Worm (Caenorhabditis elegans) whole organism, L3 larva: ENCODE measurements around the gene mob-4.

Experiments
- aly-2 ChIP-seq: fragments of 150-350 bp; optimal IDR thresholded peaks from 2 replicates; lab custom pipeline; 2014; ENCODE audit warnings: missing biosample characterization, missing genetic modification characterization
- ama-1 ChIP-seq: fragments of 150-350 bp; optimal IDR thresholded peaks from 2 replicates; lab custom pipeline; 2018
- ceh-16 ChIP-seq: sonication (generic microtip); optimal IDR thresholded peaks from 2 replicates; lab custom pipeline; 2017; ENCODE audit warnings: missing biosample characterization, missing genetic modification characterization
- ceh-28 ChIP-seq: fragments of 150-350 bp; optimal IDR thresholded peaks from 2 replicates; lab custom pipeline; 2014; ENCODE audit warnings: missing biosample characterization, missing genetic modification reagents, missing genetic modification characterization
- ceh-9 ChIP-seq: sonication (generic microtip); optimal IDR thresholded peaks from 2 replicates; lab custom pipeline; 2018; ENCODE audit warnings: missing biosample characterization, missing genetic modification characterization
- egl-27 ChIP-seq: sonication (generic microtip); optimal IDR thresholded peaks from 4 replicates; lab custom pipeline; 2017; ENCODE audit warnings: missing biosample characterization, missing genetic modification reagents, missing genetic modification characterization
- egl-5 ChIP-seq: fragments of 150-350 bp; optimal IDR thresholded peaks from 2 replicates; lab custom pipeline; 2017; ENCODE audit warnings: missing biosample characterization, missing genetic modification reagents, missing genetic modification characterization, inconsistent platforms
- elt-1 ChIP-seq: fragments of 150-350 bp; optimal IDR thresholded peaks from 2 replicates; lab custom pipeline; 2014; ENCODE audit warnings: missing biosample characterization, missing genetic modification characterization
- elt-3 ChIP-seq, 3 experiments: fragments of 150-350 bp in 1 of 3; sonication (generic microtip) in 2 of 3; optimal IDR thresholded peaks; 2 replicates in 2 of 3; 4 replicates in 1 of 3; lab custom pipeline; 2014 to 2017; ENCODE audit warnings: missing biosample characterization in 3 of 3, missing genetic modification characterization in 3 of 3
- eor-1 ChIP-seq, 2 experiments: fragments of 150-350 bp; optimal IDR thresholded peaks; 2 replicates each; lab custom pipeline; 2014 to 2018; ENCODE audit warnings: missing biosample characterization in 2 of 2, missing genetic modification characterization in 2 of 2
- fkh-10 ChIP-seq: sonication (generic microtip); optimal IDR thresholded peaks from 2 replicates; lab custom pipeline; 2017; ENCODE audit warnings: missing biosample characterization, missing genetic modification reagents, missing genetic modification characterization
- fkh-2 ChIP-seq: fragments of 150-350 bp; optimal IDR thresholded peaks from 2 replicates; lab custom pipeline; 2014; ENCODE audit warnings: missing biosample characterization, missing genetic modification reagents, missing genetic modification characterization
- fos-1 ChIP-seq: fragments of 150-350 bp; optimal IDR thresholded peaks from 2 replicates; lab custom pipeline; 2014; ENCODE audit warnings: missing biosample characterization, missing genetic modification characterization
- hmg-11 ChIP-seq: sonication (generic microtip); optimal IDR thresholded peaks from 2 replicates; lab custom pipeline; 2016; ENCODE audit warnings: missing genetic modification characterization, missing compliant biosample characterization
- lin-15B ChIP-seq: fragments of 150-350 bp; optimal IDR thresholded peaks from 2 replicates; lab custom pipeline; 2014; ENCODE audit warnings: missing biosample characterization, missing genetic modification characterization
- lsy-12 ChIP-seq: sonication (generic microtip); optimal IDR thresholded peaks from 2 replicates; lab custom pipeline; 2016; ENCODE audit warnings: mild to moderate bottlenecking, missing genetic modification characterization, missing compliant biosample characterization
- mdl-1 ChIP-seq: fragments of 150-350 bp; optimal IDR thresholded peaks from 2 replicates; lab custom pipeline; 2014; ENCODE audit warnings: missing biosample characterization, missing genetic modification characterization
- nfya-1 ChIP-seq: sonication (generic microtip); optimal IDR thresholded peaks from 2 replicates; lab custom pipeline; 2017; ENCODE audit warnings: missing genetic modification characterization, mild to moderate bottlenecking, missing compliant biosample characterization, antibody characterized with exemption, moderate library complexity; ENCODE audit not compliant: insufficient read depth
- nhr-12 ChIP-seq: fragments of 150-350 bp; optimal IDR thresholded peaks from 2 replicates; lab custom pipeline; 2014; ENCODE audit warnings: missing biosample characterization, missing genetic modification characterization
- nhr-23 ChIP-seq: fragments of 150-350 bp; optimal IDR thresholded peaks from 2 replicates; lab custom pipeline; 2014; ENCODE audit warnings: missing biosample characterization, missing genetic modification reagents, missing genetic modification characterization
- nhr-237 ChIP-seq: fragments of 150-350 bp; optimal IDR thresholded peaks from 2 replicates; lab custom pipeline; 2014; ENCODE audit warnings: missing biosample characterization, missing genetic modification characterization
- nhr-25 ChIP-seq: sonication (generic microtip); optimal IDR thresholded peaks from 2 replicates; lab custom pipeline; 2017; ENCODE audit warnings: missing biosample characterization, missing genetic modification characterization
- nhr-28 ChIP-seq: fragments of 150-350 bp; optimal IDR thresholded peaks from 2 replicates; lab custom pipeline; 2014; ENCODE audit warnings: missing biosample characterization, missing genetic modification characterization
- nhr-43 ChIP-seq: sonication (generic microtip); optimal IDR thresholded peaks from 2 replicates; lab custom pipeline; 2016; ENCODE audit warnings: mild to moderate bottlenecking, missing genetic modification characterization, missing compliant biosample characterization; ENCODE audit not compliant: poor library complexity, severe bottlenecking
- nhr-67 ChIP-seq: fragments of 150-350 bp; optimal IDR thresholded peaks from 2 replicates; lab custom pipeline; 2014; ENCODE audit warnings: missing biosample characterization, missing genetic modification characterization
- nhr-76 ChIP-seq: fragments of 150-350 bp; sonication (generic microtip); optimal IDR thresholded peaks from 5 replicates; lab custom pipeline; 2014; ENCODE audit warnings: missing biosample characterization, missing genetic modification characterization
- nhr-77 ChIP-seq: fragments of 150-350 bp; optimal IDR thresholded peaks from 2 replicates; lab custom pipeline; 2014; ENCODE audit warnings: missing biosample characterization, missing genetic modification characterization
- pha-4 ChIP-seq: fragments of 150-350 bp; optimal IDR thresholded peaks from 2 replicates; lab custom pipeline; 2014; ENCODE audit warnings: missing biosample characterization, missing genetic modification reagents, missing genetic modification characterization
- sea-2 ChIP-seq: fragments of 150-350 bp; sonication (generic microtip); optimal IDR thresholded peaks from 4 replicates; lab custom pipeline; 2014; ENCODE audit warnings: missing biosample characterization, missing genetic modification reagents, missing genetic modification characterization
- skn-1 ChIP-seq: fragments of 150-350 bp; optimal IDR thresholded peaks from 2 replicates; lab custom pipeline; 2014; ENCODE audit warnings: missing biosample characterization, missing genetic modification characterization
- snpc-4 ChIP-seq: fragments of 150-350 bp; optimal IDR thresholded peaks from 2 replicates; lab custom pipeline; 2014; ENCODE audit warnings: missing biosample characterization, missing genetic modification characterization
- tbx-2 ChIP-seq: sonication (generic microtip); optimal IDR thresholded peaks from 2 replicates; lab custom pipeline; 2016; ENCODE audit warnings: mild to moderate bottlenecking, missing genetic modification characterization, missing compliant biosample characterization
- unc-62 ChIP-seq: fragments of 150-350 bp; sonication (generic microtip); optimal IDR thresholded peaks from 4 replicates; lab custom pipeline; 2014; ENCODE audit warnings: missing biosample characterization, missing genetic modification reagents, missing genetic modification characterization
- zag-1 ChIP-seq: fragments of 150-350 bp; optimal IDR thresholded peaks from 2 replicates; lab custom pipeline; 2014; ENCODE audit warnings: missing biosample characterization, missing genetic modification characterization
- ztf-11 ChIP-seq: fragments of 150-350 bp; optimal IDR thresholded peaks from 2 replicates; lab custom pipeline; 2014; ENCODE audit warnings: missing biosample characterization, missing genetic modification characterization
- ztf-4 ChIP-seq: fragments of 150-350 bp; optimal IDR thresholded peaks from 2 replicates; lab custom pipeline; 2014; ENCODE audit warnings: missing biosample characterization, missing genetic modification characterization

Gene mob-4

DNA sequence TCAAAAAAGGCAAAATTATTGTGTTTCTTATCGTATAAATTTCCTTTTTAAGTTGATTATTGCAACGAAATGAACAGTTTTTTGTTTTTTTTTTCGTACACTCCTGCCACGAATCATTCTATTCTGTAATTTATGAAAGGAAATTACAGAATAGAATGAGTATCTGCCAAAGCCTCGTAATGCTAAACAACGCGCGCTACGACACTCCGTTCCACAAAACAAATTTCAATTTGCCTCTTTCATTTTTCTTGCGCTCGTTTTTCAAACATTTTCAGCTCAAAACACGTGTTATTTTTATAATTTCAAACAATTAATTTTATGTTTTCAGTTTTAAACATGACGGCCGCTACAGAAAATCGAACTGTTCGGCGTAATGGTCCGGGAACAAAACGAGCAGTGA lies at the start of gene mob-4:
Gene mob-4, plus strand, starts transcription at position 329 of the 400 bp plus-strand sequence.
- TF ChIP-seq elt-3 (tag; optimal IDR thresholded peaks at IDR 0.05; lab: Kevin White, UChicago), result no peak
- no peak for TF ChIP-seq nhr-77 (tag; lab: Kevin White, UChicago)
- TF ChIP-seq zag-1 (tag; lab: Kevin White, UChicago), result no peak
- peak; percentile 1 for TF ChIP-seq egl-5 (tag; lab: Kevin White, UChicago)
- TF ChIP-seq nhr-76 (tag; lab: Kevin White, UChicago), result no peak
- no peak for TF ChIP-seq ceh-9
- no peak for TF ChIP-seq fkh-10 (GFP tag; lab: Kevin White, UChicago)
- TF ChIP-seq hmg-11 (tag; lab: Kevin White, UChicago), result peak; percentile 41
- no peak for TF ChIP-seq ceh-16
- peak; percentile 11 for TF ChIP-seq nfya-1 (tag; lab: Kevin White, UChicago)
- peak; percentile 57 for TF ChIP-seq lin-15B
- no peak for TF ChIP-seq snpc-4 (tag; lab: Kevin White, UChicago)
- TF ChIP-seq pha-4 (tag; lab: Kevin White, UChicago), result peak; percentile 22

DNA sequence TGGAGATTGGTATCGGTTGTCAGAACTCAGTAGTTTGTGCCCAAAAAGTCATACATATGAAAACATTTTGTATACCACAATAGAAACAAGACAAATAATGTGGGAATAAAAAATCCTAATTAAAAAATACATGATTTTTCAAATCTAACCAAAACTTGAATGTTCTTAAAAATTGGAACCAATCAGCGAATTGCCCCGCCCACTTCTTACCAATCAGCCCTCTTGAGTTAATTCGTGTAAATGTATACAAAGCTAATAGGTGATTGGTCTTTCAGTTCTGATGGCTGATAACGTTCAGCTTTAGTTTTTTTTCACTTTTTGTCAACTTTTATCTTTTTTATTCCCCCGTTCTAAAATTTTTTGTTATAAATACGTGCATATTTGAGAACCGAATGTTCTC lies 49.6 kb upstream of the mob-4 start:
- TF ChIP-seq nfya-1 (tag; lab: Kevin White, UChicago), result peak; percentile 86
- no peak for TF ChIP-seq elt-3 (tag; optimal IDR thresholded peaks at IDR 0.05; lab: Kevin White, UChicago)

DNA sequence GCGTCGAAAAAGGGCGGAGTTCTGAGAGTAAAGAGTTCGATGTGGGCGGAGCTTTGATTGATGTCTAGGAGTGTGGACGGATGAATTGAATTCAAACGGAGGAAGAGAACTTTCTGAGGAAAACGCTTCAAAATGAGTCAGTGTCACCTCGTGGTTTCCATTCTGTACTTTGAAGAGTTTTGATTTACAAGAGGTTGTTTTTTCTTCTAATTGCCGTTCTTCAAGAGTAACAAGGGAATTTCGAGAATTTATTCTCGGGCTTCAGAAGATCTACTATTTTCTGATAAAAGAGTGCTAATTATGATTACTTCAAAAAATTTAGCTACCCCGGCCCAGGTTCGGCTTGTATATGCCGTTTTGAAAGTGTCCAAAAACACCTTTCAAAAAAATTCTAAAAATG lies 48.6 kb upstream of the mob-4 start, which contains the start of gene C50C3.12:
Gene C50C3.12, plus strand, starts transcription at position 301 of the 400 bp plus-strand sequence.
- no peak for TF ChIP-seq nhr-67 (tag; lab: Kevin White, UChicago)
- no peak for TF ChIP-seq nhr-12 (tag; lab: Kevin White, UChicago)
- TF ChIP-seq nhr-43 (tag; lab: Kevin White, UChicago), result no peak
- no peak for TF ChIP-seq unc-62 (GFP tag; lab: Kevin White, UChicago)
- TF ChIP-seq tbx-2 (tag; lab: Kevin White, UChicago), result no peak
- no peak for TF ChIP-seq fkh-2 (tag; lab: Kevin White, UChicago)
- TF ChIP-seq snpc-4 (tag; lab: Kevin White, UChicago), result no peak
- TF ChIP-seq aly-2 (tag; lab: Kevin White, UChicago), result no peak
- TF ChIP-seq pha-4 (tag; lab: Kevin White, UChicago), result no peak
- TF ChIP-seq nhr-28, result no peak
- TF ChIP-seq sea-2, result no peak

DNA sequence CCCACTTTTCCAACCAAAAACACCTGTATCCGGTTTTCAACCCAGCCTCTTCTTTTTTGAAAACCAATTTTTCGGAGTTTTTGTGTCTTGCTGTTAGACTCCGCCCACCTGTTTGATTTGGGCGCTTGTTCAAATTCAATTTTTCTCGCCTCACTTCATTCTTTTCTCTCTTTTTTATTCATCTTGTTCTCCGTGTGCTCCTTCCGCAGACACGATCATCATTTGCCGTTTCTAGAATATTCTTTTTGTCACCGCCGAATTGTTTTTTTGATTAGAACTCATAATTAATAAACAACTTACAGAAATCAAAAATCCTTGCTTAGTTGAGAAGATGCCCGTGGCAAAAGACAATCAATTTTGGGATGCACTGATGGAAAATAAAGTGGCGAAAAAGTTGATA lies 46.0 kb upstream of the mob-4 start, which contains the start of gene C50C3.5:
Gene C50C3.5, plus strand, starts transcription at position 301 of the 400 bp plus-strand sequence.
- no peak for TF ChIP-seq ceh-9
- TF ChIP-seq mdl-1, result no peak
- TF ChIP-seq, all 47 proteins: peak for 0

DNA sequence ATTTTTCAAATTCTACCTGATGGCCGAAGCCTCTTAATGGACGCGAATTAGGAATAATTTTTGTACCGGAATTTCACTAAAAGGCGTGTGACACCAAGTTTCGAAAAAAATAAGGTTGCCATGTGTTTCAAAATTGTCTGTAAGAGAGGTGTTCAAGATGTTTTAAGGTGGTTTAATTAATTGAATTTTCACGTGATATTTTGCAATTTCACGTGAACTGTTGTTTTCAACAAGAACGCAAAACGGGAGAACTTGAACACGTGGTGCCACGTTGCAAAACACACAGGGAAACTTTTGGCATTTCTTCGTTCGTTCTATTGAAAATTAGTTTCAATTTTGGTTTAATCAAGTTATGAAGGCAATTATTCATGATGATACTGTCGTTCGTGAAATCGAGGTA lies 43.3 kb upstream of the mob-4 start, which contains the start of gene spc-2:
Gene spc-2, plus strand, starts transcription at position 301 of the 400 bp plus-strand sequence.
- TF ChIP-seq lsy-12 (tag; lab: Kevin White, UChicago) (no peak), elt-1 (tag; lab: Kevin White, UChicago) (no peak), nhr-43 (tag; lab: Kevin White, UChicago) (no peak), fkh-2 (tag; lab: Kevin White, UChicago) (no peak), eor-1 (tag; optimal IDR thresholded peaks at IDR 0.05; lab: Kevin White, UChicago) (no peak), sea-2 (no peak), ztf-11 (tag; lab: Kevin White, UChicago) (no peak), nhr-237 (tag; lab: Kevin White, UChicago) (no peak), egl-27 (tag; lab: Kevin White, UChicago) (no peak), nhr-23 (tag; lab: Kevin White, UChicago) (no peak), skn-1 (tag; lab: Kevin White, UChicago) (no peak), ama-1 (lab: Kevin White, UChicago) (no peak), ceh-28 (tag; lab: Kevin White, UChicago) (no peak), fos-1 (tag; lab: Kevin White, UChicago) (no peak), ceh-9 (no peak), nhr-76 (tag; lab: Kevin White, UChicago) (no peak), nhr-25 (tag; lab: Kevin White, UChicago) (no peak), mdl-1 (no peak), nhr-67 (tag; lab: Kevin White, UChicago) (no peak), ztf-4 (tag; lab: Kevin White, UChicago) (no peak)
